Worm (Caenorhabditis elegans) whole organism, L4/young adult: ENCODE measurements around the gene ast-1.

ENCODE experiments used
- W03F9.2 ChIP-seq: fragments of 150-350 bp; optimal IDR thresholded peaks from 2 replicates; lab custom pipeline; 2014; ENCODE audit warnings: missing biosample characterization, missing genetic modification characterization
- dao-5 ChIP-seq: sonication (generic microtip); optimal IDR thresholded peaks from 2 replicates; lab custom pipeline; 2016; ENCODE audit warnings: missing genotype, missing genetic modification characterization, moderate library complexity, missing compliant biosample characterization
- him-1 ChIP-seq: sonication (generic microtip); optimal IDR thresholded peaks from 2 replicates; lab custom pipeline; 2016; ENCODE audit warnings: missing genotype, missing genetic modification reagents, missing genetic modification characterization, missing compliant biosample characterization

DNA sequence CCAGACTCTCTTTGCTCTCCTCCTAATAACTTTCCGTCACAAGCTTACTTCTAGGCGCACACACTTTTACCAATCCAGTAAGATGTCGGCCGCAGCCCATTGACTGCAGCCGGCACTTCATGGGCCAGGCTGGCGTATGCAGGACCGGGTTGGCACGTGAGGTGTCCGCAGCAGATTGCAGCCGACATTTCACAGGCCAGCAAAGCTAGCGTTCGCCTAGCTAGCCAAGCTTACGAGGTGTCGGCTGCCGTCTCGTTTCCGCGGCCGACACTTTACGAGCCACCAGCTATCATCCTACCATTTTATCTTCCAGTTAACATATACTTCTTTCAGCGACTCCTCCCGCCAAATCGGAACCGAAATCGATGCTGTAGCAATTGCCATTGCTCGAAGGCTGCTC lies 49.6 kb downstream of the ast-1 start:
- TF ChIP-seq W03F9.2 (tag; lab: Kevin White, UChicago) (no peak), him-1 (tag; lab: Kevin White, UChicago) (no peak), dao-5 (tag; lab: Kevin White, UChicago) (no peak)
